Fruit fly (Drosophila melanogaster) whole organism, embryonic: Measurements from ENCODE around the gene Cyp313b1.

ENCODE experiments used
- Ada2b ChIP-seq: fragments of 200-800 bp; sonication (Bioruptor generic); IDR thresholded peaks from 2 replicates; pipeline ENCODE4 v1.3.6; 2022; ENCODE audit warnings: missing biosample characterization, missing genetic modification characterization
- Asciz ChIP-seq: fragments of 200-800 bp; sonication (Bioruptor generic); optimal IDR thresholded peaks from 2 replicates; lab custom pipeline; 2017; ENCODE audit warnings: missing biosample characterization, mild to moderate bottlenecking, missing genetic modification characterization, missing genetic modification reagents
- C15 ChIP-seq: fragments of 200-800 bp; sonication (Bioruptor generic); IDR thresholded peaks from 3 replicates; pipeline ENCODE4 v1.3.6; 2022; ENCODE audit warnings: missing biosample characterization, missing genetic modification characterization
- CG10267 ChIP-seq: fragments of 200-800 bp; sonication (Bioruptor generic); optimal IDR thresholded peaks from 2 replicates; lab custom pipeline; 2018; ENCODE audit warnings: missing biosample characterization, mild to moderate bottlenecking, missing genetic modification characterization, moderate library complexity
- CG10321 ChIP-seq: fragments of 200-800 bp; sonication (Bioruptor generic); IDR thresholded peaks from 2 replicates; pipeline ENCODE4 v1.3.6; 2022; ENCODE audit warnings: missing biosample characterization, missing genetic modification characterization
- CG10431 ChIP-seq: fragments of 200-800 bp; sonication (Bioruptor generic); optimal IDR thresholded peaks from 3 replicates; lab custom pipeline; 2018; ENCODE audit warnings: missing biosample characterization, mild to moderate bottlenecking, missing genetic modification characterization
- CG10543 ChIP-seq: fragments of 200-800 bp; sonication (Bioruptor generic); optimal IDR thresholded peaks from 3 replicates; lab custom pipeline; 2017; ENCODE audit warnings: missing biosample characterization, mild to moderate bottlenecking, missing genetic modification characterization, moderate library complexity
- CG1233 ChIP-seq: fragments of 200-800 bp; sonication (Bioruptor generic); optimal IDR thresholded peaks from 4 replicates; lab custom pipeline; 2018; ENCODE audit warnings: missing biosample characterization, mild to moderate bottlenecking, missing genetic modification characterization
- CG12659 ChIP-seq: fragments of 200-800 bp; sonication (Bioruptor generic); optimal IDR thresholded peaks from 3 replicates; lab custom pipeline; 2017; ENCODE audit warnings: mild to moderate bottlenecking, missing biosample characterization, missing genetic modification reagents, missing genetic modification characterization
- CG12769 ChIP-seq: fragments of 200-800 bp; sonication (Bioruptor generic); optimal IDR thresholded peaks from 2 replicates; lab custom pipeline; 2019; ENCODE audit warnings: missing biosample characterization, mild to moderate bottlenecking, missing genetic modification characterization, moderate library complexity
- CG14050 ChIP-seq: fragments of 200-800 bp; sonication (Bioruptor generic); IDR thresholded peaks from 3 replicates; pipeline ENCODE4 v1.3.6; 2022; ENCODE audit warnings: missing biosample characterization, missing genetic modification characterization
- CG16813 ChIP-seq: fragments of 200-800 bp; sonication (Bioruptor generic); IDR thresholded peaks from 3 replicates; pipeline ENCODE4 v1.3.6; 2022; ENCODE audit warnings: missing biosample characterization, missing genetic modification characterization; ENCODE audit not compliant: partially characterized antibody
- CG16863 ChIP-seq: fragments of 200-800 bp; sonication (Bioruptor generic); optimal IDR thresholded peaks from 3 replicates; lab custom pipeline; 2016; ENCODE audit warnings: missing biosample characterization, missing genetic modification characterization
- CG2120 ChIP-seq: fragments of 200-800 bp; sonication (Bioruptor generic); optimal IDR thresholded peaks from 3 replicates; lab custom pipeline; 2016; ENCODE audit warnings: missing biosample characterization, missing genetic modification characterization
- CG30403 ChIP-seq: fragments of 200-800 bp; sonication (Bioruptor generic); optimal IDR thresholded peaks from 3 replicates; lab custom pipeline; 2016; ENCODE audit warnings: missing biosample characterization, missing genetic modification characterization
- CG32772 ChIP-seq: fragments of 200-800 bp; sonication (Bioruptor generic); IDR thresholded peaks from 2 replicates; pipeline ENCODE4 v1.3.6; 2022; ENCODE audit warnings: missing biosample characterization, missing genetic modification characterization
- CG4282 ChIP-seq: fragments of 200-800 bp; sonication (Bioruptor generic); optimal IDR thresholded peaks from 2 replicates; lab custom pipeline; 2016; ENCODE audit warnings: missing biosample characterization, missing genetic modification characterization
- CG4360 ChIP-seq: fragments of 200-800 bp; sonication (Bioruptor generic); IDR thresholded peaks from 2 replicates; pipeline ENCODE4 v1.3.6; 2022; ENCODE audit warnings: missing biosample characterization, missing genetic modification characterization
- CG4404 ChIP-seq: fragments of 200-800 bp; sonication (Bioruptor generic); IDR thresholded peaks from 2 replicates; pipeline ENCODE4 v1.3.6; 2022; ENCODE audit warnings: missing biosample characterization, missing genetic modification characterization
- CG7556 ChIP-seq: fragments of 200-800 bp; sonication (Bioruptor generic); optimal IDR thresholded peaks from 2 replicates; lab custom pipeline; 2017; ENCODE audit warnings: missing biosample characterization, mild to moderate bottlenecking, missing genetic modification characterization
- CG8281 ChIP-seq: fragments of 200-800 bp; sonication (Bioruptor generic); optimal IDR thresholded peaks from 2 replicates; lab custom pipeline; 2018; ENCODE audit warnings: missing biosample characterization, mild to moderate bottlenecking, missing genetic modification characterization, moderate library complexity
- Camta ChIP-seq: fragments of 200-800 bp; sonication (Bioruptor generic); optimal IDR thresholded peaks from 2 replicates; lab custom pipeline; 2016; ENCODE audit warnings: missing biosample characterization, missing genetic modification characterization
- CoRest ChIP-seq: fragments of 200-800 bp; sonication (Bioruptor generic); optimal IDR thresholded peaks from 3 replicates; lab custom pipeline; 2018; ENCODE audit warnings: missing biosample characterization, mild to moderate bottlenecking, missing genetic modification characterization, moderate library complexity
- E2f2 ChIP-seq: fragments of 200-800 bp; sonication (Bioruptor generic); IDR thresholded peaks from 2 replicates; pipeline ENCODE4 v1.3.6; 2022; ENCODE audit warnings: missing biosample characterization, missing genetic modification characterization
- ERR ChIP-seq: fragments of 200-800 bp; sonication (Bioruptor generic); optimal IDR thresholded peaks from 2 replicates; lab custom pipeline; 2016; ENCODE audit warnings: missing biosample characterization, missing genetic modification characterization
- H15 ChIP-seq: fragments of 200-800 bp; sonication (Bioruptor generic); IDR thresholded peaks from 3 replicates; pipeline ENCODE4 v1.3.6; 2022; ENCODE audit warnings: missing biosample characterization, missing genetic modification characterization
- NC2β ChIP-seq: fragments of 200-800 bp; sonication (Bioruptor generic); optimal IDR thresholded peaks from 2 replicates; lab custom pipeline; 2016; ENCODE audit warnings: missing biosample characterization, missing genetic modification characterization
- Optix ChIP-seq: fragments of 200-800 bp; sonication (Bioruptor generic); IDR thresholded peaks from 3 replicates; pipeline ENCODE4 v1.3.6; 2022; ENCODE audit warnings: missing biosample characterization, missing genetic modification characterization
- amos ChIP-seq: fragments of 200-800 bp; sonication (Bioruptor generic); IDR thresholded peaks from 2 replicates; pipeline ENCODE4 v1.3.6; 2022; ENCODE audit warnings: missing biosample characterization, missing genetic modification characterization; ENCODE audit not compliant: partially characterized antibody
- ash1 ChIP-seq: fragments of 200-800 bp; sonication (Bioruptor generic); optimal IDR thresholded peaks from 2 replicates; lab custom pipeline; 2018; ENCODE audit warnings: missing biosample characterization, mild to moderate bottlenecking, missing genetic modification characterization
- ato ChIP-seq: fragments of 200-800 bp; sonication (Bioruptor generic); IDR thresholded peaks from 2 replicates; pipeline ENCODE4 v1.3.6; 2022; ENCODE audit warnings: missing biosample characterization, missing genetic modification characterization; ENCODE audit not compliant: partially characterized antibody
- bab2 ChIP-seq: fragments of 200-800 bp; sonication (Bioruptor generic); optimal IDR thresholded peaks from 2 replicates; lab custom pipeline; 2016; ENCODE audit warnings: missing biosample characterization, missing genetic modification characterization
- dpn ChIP-seq, 2 experiments: fragments of 200-800 bp; sonication (Bioruptor generic); optimal IDR thresholded peaks; 3 replicates each; lab custom pipeline; 2016; ENCODE audit warnings: missing biosample characterization in 2 of 2, missing genetic modification characterization in 2 of 2
- eyg ChIP-seq: fragments of 200-800 bp; sonication (Bioruptor generic); optimal IDR thresholded peaks from 3 replicates; lab custom pipeline; 2016; ENCODE audit warnings: missing biosample characterization, missing genetic modification characterization
- gfzf ChIP-seq: fragments of 200-800 bp; sonication (Bioruptor generic); optimal IDR thresholded peaks from 2 replicates; lab custom pipeline; 2016; ENCODE audit warnings: missing biosample characterization, mild to moderate bottlenecking, missing genetic modification characterization, moderate library complexity
- hbn ChIP-seq: fragments of 200-800 bp; sonication (Bioruptor generic); IDR thresholded peaks from 2 replicates; pipeline ENCODE4 v1.3.6; 2022; ENCODE audit warnings: missing biosample characterization, missing genetic modification characterization; ENCODE audit not compliant: partially characterized antibody
- knrl ChIP-seq: fragments of 200-800 bp; sonication (Bioruptor generic); IDR thresholded peaks from 3 replicates; pipeline ENCODE4 v1.3.6; 2022; ENCODE audit warnings: missing biosample characterization, missing genetic modification characterization; ENCODE audit not compliant: partially characterized antibody
- ranshi ChIP-seq: fragments of 200-800 bp; sonication (Bioruptor generic); IDR thresholded peaks from 2 replicates; pipeline ENCODE4 v1.3.6; 2022; ENCODE audit warnings: missing biosample characterization, missing genetic modification characterization
- sc ChIP-seq, 3 experiments: fragments of >200 bp in 2 of 3; fragments of 200-800 bp in 1 of 3; sonication (Bioruptor generic) in 1 of 3; optimal IDR thresholded peaks; 2 replicates in 2 of 3; 3 replicates in 1 of 3; lab custom pipeline; 2017; ENCODE audit warnings: mild to moderate bottlenecking in 1 of 3, missing biosample characterization in 1 of 3, missing genetic modification characterization in 1 of 3, missing genetic modification reagents in 1 of 3
- tio ChIP-seq: fragments of 200-800 bp; sonication (Bioruptor generic); optimal IDR thresholded peaks from 2 replicates; lab custom pipeline; 2017; ENCODE audit warnings: missing biosample characterization, missing genetic modification characterization, inconsistent platforms

The Cyp313b1 gene

dm6 chr3R:8659200-8659897, 13.9 kb upstream of the Cyp313b1 start (continued):
- TF ChIP-seq CG8281 (tag; lab: Kevin White, UChicago): no peak
- TF ChIP-seq ranshi: 0 out of 2 replicates have a peak, but pooled peaks have one; percentile 9
- TF ChIP-seq amos (GFP tag; lab: Robert Waterston, UW): peak; percentile 21; the same call in 1 of the 2 replicates
- TF ChIP-seq Optix (GFP tag; lab: Robert Waterston, UW): peak; percentile 42; the same call in 1 of the 3 replicates
- TF ChIP-seq CG7556 (GFP tag; lab: Kevin White, UChicago): peak; percentile 59
- peak; percentile 78 for TF ChIP-seq CG12659 (GFP tag; lab: Kevin White, UChicago)
- peak; percentile 64 for TF ChIP-seq CG12769 (tag; lab: Kevin White, UChicago)
- no peak for TF ChIP-seq CG4404 (GFP tag; lab: Robert Waterston, UW)
- no peak for TF ChIP-seq CG14050 (GFP tag; lab: Robert Waterston, UW)
- peak; percentile 38 for TF ChIP-seq bab2 (GFP tag; lab: Kevin White, UChicago)
- 0 out of 2 replicates have a peak, but pooled peaks have one; percentile 12 for TF ChIP-seq CG4360 (GFP tag; lab: Robert Waterston, UW)
- TF ChIP-seq H15 (GFP tag; lab: Robert Waterston, UW): no peak
- peak; percentile 66 for TF ChIP-seq CG10431 (GFP tag; lab: Kevin White, UChicago)
- TF ChIP-seq CoRest (tag; lab: Kevin White, UChicago): peak; percentile 65
- TF ChIP-seq ash1 (GFP tag; lab: Kevin White, UChicago): peak; percentile 17
- no peak for TF ChIP-seq C15 (GFP tag; lab: Robert Waterston, UW)
- TF ChIP-seq CG4282: peak; percentile 37
- peak; percentile 79 for TF ChIP-seq CG10543 (GFP tag; lab: Kevin White, UChicago)
- TF ChIP-seq tio: no peak
- peak; percentile 24; the same call in 1 of the 2 replicates for TF ChIP-seq E2f2 (GFP tag; lab: Robert Waterston, UW)
- peak; percentile 41 for TF ChIP-seq NC2β (GFP tag; lab: Kevin White, UChicago)
- TF ChIP-seq Asciz (GFP tag; lab: Kevin White, UChicago): peak; percentile 25
- peak; percentile 53 for TF ChIP-seq CG1233 (GFP tag; lab: Kevin White, UChicago)
- peak; percentile 65 for TF ChIP-seq CG30403 (GFP tag; lab: Kevin White, UChicago)
- no peak for TF ChIP-seq eyg (GFP tag; lab: Kevin White, UChicago)
- TF ChIP-seq gfzf (GFP tag; lab: Kevin White, UChicago): no peak
- TF ChIP-seq ERR (GFP tag; lab: Kevin White, UChicago): peak; percentile 19
- peak; percentile 38 for TF ChIP-seq CG10267 (tag; lab: Kevin White, UChicago)
- TF ChIP-seq Ada2b: peak; percentile 46; the same call in 1 of the 2 replicates
- TF ChIP-seq CG16813 (GFP tag; lab: Robert Waterston, UW): no peak
- peak; percentile 50; the same call in 1 of the 2 replicates for TF ChIP-seq CG32772 (GFP tag; lab: Robert Waterston, UW)
- TF ChIP-seq sc (optimal IDR thresholded peaks at IDR 0.05; lab: Kevin White, UChicago): no peak
- TF ChIP-seq sc (GFP tag; optimal IDR thresholded peaks at IDR 0.05; lab: Kevin White, UChicago): no peak
- TF ChIP-seq ato (GFP tag; lab: Robert Waterston, UW): 0 out of 2 replicates have a peak, but pooled peaks have one; percentile 23
- peak; percentile 74 for TF ChIP-seq CG2120 (GFP tag; lab: Kevin White, UChicago)
- no peak for TF ChIP-seq hbn (GFP tag; lab: Robert Waterston, UW)
- peak; percentile 36 to 57 for TF ChIP-seq dpn (GFP tag; optimal IDR thresholded peaks at IDR 0.05; lab: Kevin White, UChicago)
- no peak for TF ChIP-seq CG16863 (GFP tag; lab: Kevin White, UChicago)
- TF ChIP-seq CG10321: peak; percentile 85
- no peak for TF ChIP-seq knrl (GFP tag; lab: Robert Waterston, UW)
- TF ChIP-seq Camta (GFP tag; lab: Kevin White, UChicago): peak; percentile 64
- TF ChIP-seq, all 482 proteins: peak for 296
